Fruit fly (Drosophila melanogaster): ENCODE data around the gene Or2a.

Gene Or2a

dm6 chrX:2219899-2220298, 26.1 kb upstream of the Or2a start (continued):
- TF ChIP-seq fd96Cb (tag; optimal IDR thresholded peaks at IDR 0.05) (peak; percentile 12), ewg (GFP tag; optimal IDR thresholded peaks at IDR 0.05) (peak; percentile 8), Ssrp (tag; optimal IDR thresholded peaks at IDR 0.05) (peak; percentile 9), ssp (GFP tag; IDR thresholded peaks at IDR 0.05) (0 out of 2 replicates have a peak, but pooled peaks have one; percentile 14), sens (GFP tag) (peak; percentile 79), Deaf1 (tag; optimal IDR thresholded peaks at IDR 0.05) (no peak), Med (GFP tag) (peak; percentile 58), insv (GFP tag; optimal IDR thresholded peaks at IDR 0.05) (no peak), CG18599 (GFP tag; optimal IDR thresholded peaks at IDR 0.05) (no peak), PHDP (tag; optimal IDR thresholded peaks at IDR 0.05) (peak; percentile 6), CG2129 (GFP tag; IDR thresholded peaks at IDR 0.05; ENCODE audit: partially characterized antibody) (no peak), MTF-1 (GFP tag; optimal IDR thresholded peaks at IDR 0.05; ENCODE audit: borderline replicate concordance) (no peak), CG10979 (tag; optimal IDR thresholded peaks at IDR 0.05) (peak; percentile 41), prd (optimal IDR thresholded peaks at IDR 0.05) (no peak), prd (GFP tag; IDR thresholded peaks at IDR 0.05) (peak; percentile 30; the same call in 1 of the 3 replicates), danr (GFP tag; IDR thresholded peaks at IDR 0.05) (no peak), bsh (GFP tag; optimal IDR thresholded peaks at IDR 0.05) (peak in 1 of 2 experiments; percentile 48), slp2 (GFP tag; optimal IDR thresholded peaks at IDR 0.05) (no peak), CG18262 (tag; optimal IDR thresholded peaks at IDR 0.05) (peak; percentile 10), CG17385 (GFP tag; optimal IDR thresholded peaks at IDR 0.05) (no peak), CG11085 (GFP tag; IDR thresholded peaks at IDR 0.05) (no peak), Ravus (GFP tag; IDR thresholded peaks at IDR 0.05) (no peak), NFAT (GFP tag; IDR thresholded peaks at IDR 0.05) (no peak), gcm2 (GFP tag; optimal IDR thresholded peaks at IDR 0.05) (no peak), CG4282 (GFP tag; optimal IDR thresholded peaks at IDR 0.05) (no peak), Hr39 (optimal IDR thresholded peaks at IDR 0.05) (no peak), CG7839 (tag; optimal IDR thresholded peaks at IDR 0.05) (peak; percentile 22), Oli (tag; optimal IDR thresholded peaks at IDR 0.05) (peak; percentile 20), gem (tag; optimal IDR thresholded peaks at IDR 0.05) (peak; percentile 39), Blimp-1 (GFP tag; optimal IDR thresholded peaks at IDR 0.05) (peak; percentile 42), inv (GFP tag; IDR thresholded peaks at IDR 0.05; ENCODE audit: partially characterized antibody) (no peak), CG14710 (tag; optimal IDR thresholded peaks at IDR 0.05) (no peak), Sox102F (GFP tag; optimal IDR thresholded peaks at IDR 0.05) (peak; percentile 45), Dip3 (GFP tag; optimal IDR thresholded peaks at IDR 0.05) (no peak), CG2712 (tag; optimal IDR thresholded peaks at IDR 0.05) (peak; percentile 7), CG4617 (GFP tag; optimal IDR thresholded peaks at IDR 0.05; ENCODE audit: borderline replicate concordance) (no peak), bbx (GFP tag; IDR thresholded peaks at IDR 0.05; ENCODE audit: partially characterized antibody) (no peak), Xbp1 (GFP tag; optimal IDR thresholded peaks at IDR 0.05) (peak; percentile 31), CG31441 (GFP tag; IDR thresholded peaks at IDR 0.05) (0 out of 2 replicates have a peak, but pooled peaks have one; percentile 22), dpn (GFP tag; optimal IDR thresholded peaks at IDR 0.05) (no peak), CG16779 (GFP tag; IDR thresholded peaks at IDR 0.05) (no peak), vvl (GFP tag; IDR thresholded peaks at IDR 0.05) (peak; percentile 29; the same call in 1 of the 2 replicates), odd (GFP tag; optimal IDR thresholded peaks at IDR 0.05) (no peak), p53 (GFP tag; optimal IDR thresholded peaks at IDR 0.05) (no peak), CG1603 (tag; optimal IDR thresholded peaks at IDR 0.05) (peak; percentile 41), Atf6 (GFP tag; IDR thresholded peaks at IDR 0.05) (no peak), amos (GFP tag; IDR thresholded peaks at IDR 0.05; ENCODE audit: partially characterized antibody) (no peak)
